Worm (Caenorhabditis elegans) whole organism, midembryonic: ENCODE results near the gene gpx-5.
"Not testable (repeated sequence)": the region's sequence is repeated elsewhere in the genome, so short reads cannot be mapped to it uniquely, and the experiment has no call there.

ENCODE experiments used
- T22C8.4 ChIP-seq: fragments of 200-800 bp; sonication (Bioruptor generic); IDR thresholded peaks from 2 replicates; pipeline ENCODE4 v1.3.6; 2022; ENCODE audit warnings: missing genetic modification characterization, missing compliant biosample characterization
- cog-1 ChIP-seq: sonication (generic microtip); optimal IDR thresholded peaks from 2 replicates; lab custom pipeline; 2016; ENCODE audit warnings: missing genetic modification characterization, missing compliant biosample characterization
- flt-1 ChIP-seq: fragments of 200-800 bp; sonication (Bioruptor generic); IDR thresholded peaks from 2 replicates; pipeline ENCODE4 v1.3.6; 2022; ENCODE audit warnings: missing genetic modification characterization, missing compliant biosample characterization
- klf-2 ChIP-seq: fragments of 200-800 bp; sonication (Bioruptor generic); conservative IDR thresholded peaks from 2 replicates; pipeline ENCODE4 v1.3.6; 2022; ENCODE audit warnings: missing genetic modification reagents, missing genetic modification characterization, missing compliant biosample characterization
- med-1 ChIP-seq: sonication (generic microtip); optimal IDR thresholded peaks from 2 replicates; lab custom pipeline; 2017; ENCODE audit warnings: missing genetic modification characterization, mild to moderate bottlenecking, missing compliant biosample characterization, antibody characterized with exemption, missing genetic modification reagents; ENCODE audit not compliant: insufficient read depth
- ref-1 ChIP-seq: fragments of 200-800 bp; sonication (Bioruptor generic); conservative IDR thresholded peaks from 2 replicates; pipeline ENCODE4 v1.3.6; 2022; ENCODE audit warnings: missing genetic modification reagents, missing genetic modification characterization, missing compliant biosample characterization
- tab-1 ChIP-seq: fragments of 200-800 bp; sonication (Bioruptor generic); IDR thresholded peaks from 2 replicates; pipeline ENCODE4 v1.3.6; 2022; ENCODE audit warnings: missing genetic modification characterization, missing compliant biosample characterization
- ztf-23 ChIP-seq: fragments of 200-800 bp; sonication (Bioruptor generic); IDR thresholded peaks from 2 replicates; pipeline ENCODE4 v1.3.6; 2022; ENCODE audit warnings: missing genetic modification reagents, missing genetic modification characterization, missing compliant biosample characterization
- ztf-29 ChIP-seq: fragments of 200-800 bp; sonication (Bioruptor generic); IDR thresholded peaks from 2 replicates; pipeline ENCODE4 v1.3.6; 2022; ENCODE audit warnings: missing genetic modification reagents, missing genetic modification characterization, missing compliant biosample characterization

The gpx-5 gene

ce11 chrX:9603180-9603579 is 18.7 kb downstream of the gpx-5 start:
- TF ChIP-seq ref-1 (GFP tag; lab: Robert Waterston, UW) (no peak), klf-2 (GFP tag; lab: Robert Waterston, UW) (no peak), ztf-23 (GFP tag; lab: Robert Waterston, UW) (no peak), T22C8.4 (GFP tag; lab: Robert Waterston, UW) (no peak), flt-1 (no peak), cog-1 (tag; lab: Kevin White, UChicago) (no peak), med-1 (GFP tag; lab: Kevin White, UChicago) (no peak), ztf-29 (GFP tag; lab: Robert Waterston, UW) (no peak), tab-1 (GFP tag; lab: Robert Waterston, UW) (no peak)

- TF ChIP-seq tab-1 (GFP tag; lab: Robert Waterston, UW) = no peak
- no peak for TF ChIP-seq T22C8.4 (GFP tag; lab: Robert Waterston, UW)
- no peak for TF ChIP-seq ztf-23 (GFP tag; lab: Robert Waterston, UW)
- no peak for TF ChIP-seq ztf-29 (GFP tag; lab: Robert Waterston, UW)
- TF ChIP-seq cog-1 (tag; lab: Kevin White, UChicago) = no peak
- TF ChIP-seq klf-2 (GFP tag; lab: Robert Waterston, UW) = no peak
- no peak for TF ChIP-seq med-1 (GFP tag; lab: Kevin White, UChicago)
- no peak for TF ChIP-seq flt-1
- TF ChIP-seq ref-1 (GFP tag; lab: Robert Waterston, UW) = no peak
Measured at ce11 chrX:9608127-9608526, 23.7 kb downstream of the gpx-5 start.

ce11 chrX:9610040-9610613 is 25.7 kb downstream of the gpx-5 start, which contains the start of gene C11E4.6:
Gene C11E4.6, plus strand, starts transcription at chrX:9610563.
- TF ChIP-seq ztf-23 (GFP tag; lab: Robert Waterston, UW) (no peak), tab-1 (GFP tag; lab: Robert Waterston, UW) (no peak), cog-1 (tag; lab: Kevin White, UChicago) (no peak), med-1 (GFP tag; lab: Kevin White, UChicago) (no peak), ref-1 (GFP tag; lab: Robert Waterston, UW) (no peak), flt-1 (no peak), klf-2 (GFP tag; lab: Robert Waterston, UW) (no peak), ztf-29 (GFP tag; lab: Robert Waterston, UW) (no peak), T22C8.4 (GFP tag; lab: Robert Waterston, UW) (no peak)

ce11 chrX:9616919-9617318 is 32.5 kb downstream of the gpx-5 start, which contains the start of gene C11E4.7:
Gene C11E4.7, plus strand, starts transcription at chrX:9617219.
- TF ChIP-seq flt-1 = no peak
- no peak for TF ChIP-seq cog-1 (tag; lab: Kevin White, UChicago)
- no peak for TF ChIP-seq ztf-29 (GFP tag; lab: Robert Waterston, UW)
- TF ChIP-seq klf-2 (GFP tag; lab: Robert Waterston, UW) = no peak
- no peak for TF ChIP-seq ztf-23 (GFP tag; lab: Robert Waterston, UW)
- no peak for TF ChIP-seq ref-1 (GFP tag; lab: Robert Waterston, UW)
- TF ChIP-seq med-1 (GFP tag; lab: Kevin White, UChicago) = no peak
- TF ChIP-seq T22C8.4 (GFP tag; lab: Robert Waterston, UW) = no peak
- TF ChIP-seq tab-1 (GFP tag; lab: Robert Waterston, UW) = no peak

ce11 chrX:9620136-9620535 is 35.7 kb downstream of the gpx-5 start, which contains the start of gene C11E4.8:
Gene C11E4.8, plus strand, starts transcription at chrX:9620436.
- TF ChIP-seq ztf-29 (GFP tag; lab: Robert Waterston, UW) (no peak), ztf-23 (GFP tag; lab: Robert Waterston, UW) (no peak), cog-1 (tag; lab: Kevin White, UChicago) (no peak), ref-1 (GFP tag; lab: Robert Waterston, UW) (no peak), T22C8.4 (GFP tag; lab: Robert Waterston, UW) (no peak), tab-1 (GFP tag; lab: Robert Waterston, UW) (no peak), flt-1 (no peak)

- peak; percentile 32; the same call in 1 of the 2 replicates for TF ChIP-seq T22C8.4 (GFP tag; lab: Robert Waterston, UW)
- TF ChIP-seq ref-1 (GFP tag; lab: Robert Waterston, UW) = 0 out of 2 replicates have a peak, but pooled peaks have one; percentile 37
- TF ChIP-seq tab-1 (GFP tag; lab: Robert Waterston, UW) = peak; percentile 73
- TF ChIP-seq flt-1 = peak; percentile 83
- TF ChIP-seq cog-1 (tag; lab: Kevin White, UChicago) = no peak
- TF ChIP-seq ztf-23 (GFP tag; lab: Robert Waterston, UW) = peak; percentile 75
Measured at ce11 chrX:9622609-9623008, 38.1 kb downstream of the gpx-5 start.

ce11 chrX:9625824-9626223 is 41.4 kb downstream of the gpx-5 start, which contains the start of gene F34H10.1:
Gene F34H10.1, plus strand, starts transcription at chrX:9626124.
- TF ChIP-seq ztf-23 (GFP tag; lab: Robert Waterston, UW); med-1 (GFP tag; lab: Kevin White, UChicago); ref-1 (GFP tag; lab: Robert Waterston, UW): not testable (repeated sequence)

ce11 chrX:9627164-9627563 is 42.7 kb downstream of the gpx-5 start:
- TF ChIP-seq tab-1 (GFP tag; lab: Robert Waterston, UW) = 0 out of 2 replicates have a peak, but pooled peaks have one; percentile 27

- no peak for TF ChIP-seq klf-2 (GFP tag; lab: Robert Waterston, UW)
- no peak for TF ChIP-seq med-1 (GFP tag; lab: Kevin White, UChicago)
- TF ChIP-seq flt-1 = no peak
- TF ChIP-seq tab-1 (GFP tag; lab: Robert Waterston, UW) = no peak
- no peak for TF ChIP-seq ztf-23 (GFP tag; lab: Robert Waterston, UW)
- no peak for TF ChIP-seq T22C8.4 (GFP tag; lab: Robert Waterston, UW)
- no peak for TF ChIP-seq ref-1 (GFP tag; lab: Robert Waterston, UW)
- no peak for TF ChIP-seq ztf-29 (GFP tag; lab: Robert Waterston, UW)
- TF ChIP-seq cog-1 (tag; lab: Kevin White, UChicago) = no peak
Measured at ce11 chrX:9629552-9629951, 45.1 kb downstream of the gpx-5 start.
